Fruit fly (Drosophila melanogaster) Kc167 (cell line): Measurements from ENCODE around the gene woc.

Experiments used
- Myc ChIP-seq: fragments of >200 bp; optimal IDR thresholded peaks from 2 replicates; lab custom pipeline; 2017; ENCODE audit warnings: missing external identifiers
- Sin3A ChIP-seq: fragments of >200 bp; optimal IDR thresholded peaks from 2 replicates; lab custom pipeline; 2018; ENCODE audit warnings: missing external identifiers
- h ChIP-seq: fragments of >200 bp; optimal IDR thresholded peaks from 3 replicates; lab custom pipeline; 2018; ENCODE audit warnings: missing external identifiers
- insv ChIP-seq: fragments of >200 bp; optimal IDR thresholded peaks from 3 replicates; lab custom pipeline; 2018; ENCODE audit warnings: missing external identifiers
- psq ChIP-seq: fragments of >200 bp; optimal IDR thresholded peaks from 2 replicates; lab custom pipeline; 2017; ENCODE audit warnings: missing external identifiers
- ttk ChIP-seq: sonication (Bioruptor generic); optimal IDR thresholded peaks from 2 replicates; lab custom pipeline; 2017; ENCODE audit warnings: missing external identifiers

Gene woc

DNA sequence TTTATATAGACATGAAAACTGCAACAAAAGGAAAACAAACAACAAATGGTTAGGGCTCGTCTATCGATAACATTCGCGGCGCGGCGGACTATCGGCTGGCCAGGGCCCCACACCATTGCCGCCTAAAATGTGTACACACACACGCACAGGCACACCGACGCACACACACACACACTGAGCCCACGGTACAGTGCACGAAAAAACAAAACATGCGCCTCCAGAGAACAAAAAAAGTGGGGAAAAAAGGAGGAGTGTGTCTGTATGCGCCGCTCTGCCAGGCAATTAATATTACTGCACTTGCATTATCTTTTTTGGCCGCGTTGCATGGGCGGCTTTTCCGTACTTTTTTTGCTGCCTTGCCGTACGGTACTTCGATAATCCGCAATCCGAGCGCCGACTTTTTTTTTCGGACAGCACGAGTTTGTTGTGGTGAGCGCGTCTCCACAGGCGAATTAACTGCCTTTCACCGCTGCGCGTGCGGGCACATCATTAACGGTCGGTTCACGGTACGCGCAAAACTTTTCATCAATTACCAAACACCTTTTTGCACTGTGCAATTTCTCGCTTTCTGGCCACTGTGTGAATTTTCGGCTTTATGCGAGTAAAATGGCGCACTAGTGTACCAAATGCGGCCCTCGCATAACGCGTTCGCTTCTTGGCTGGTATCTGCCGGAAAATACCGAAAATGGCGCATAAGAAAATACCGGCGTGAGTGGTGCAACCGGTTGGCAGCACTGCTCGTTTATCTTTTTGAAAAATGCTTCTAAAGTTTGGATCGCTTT lies at the start of gene woc:
TSS of gene woc (minus strand) at position 622 of the 782 bp plus-strand sequence.
- TF ChIP-seq Sin3A (lab: Kevin White, UChicago) (no peak), h (lab: Kevin White, UChicago) (no peak), ttk (no peak), psq (lab: Kevin White, UChicago) (no peak), insv (no peak), Myc (lab: Kevin White, UChicago) (no peak)

DNA sequence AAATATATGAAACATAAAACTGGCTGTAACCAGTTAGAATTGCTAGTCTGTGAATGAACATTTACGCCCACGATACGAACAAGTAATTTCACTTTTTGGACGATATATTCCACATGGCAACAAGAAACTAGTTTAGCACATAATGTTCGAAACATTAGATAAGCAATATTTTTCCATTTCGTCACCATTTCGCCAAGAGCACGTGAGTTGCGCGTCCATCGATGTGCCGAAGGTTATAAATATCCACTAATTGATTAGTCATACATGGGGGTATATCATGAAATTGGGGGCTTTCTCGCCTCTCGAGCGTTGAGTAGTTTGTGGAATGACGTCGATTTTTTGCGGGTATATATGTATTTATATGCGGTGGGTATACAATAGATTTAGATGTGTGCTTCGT lies 30.3 kb upstream of the woc start:
- TF ChIP-seq ttk: no peak
- no peak for TF ChIP-seq psq (lab: Kevin White, UChicago)
- TF ChIP-seq Sin3A (lab: Kevin White, UChicago): no peak
- no peak for TF ChIP-seq h (lab: Kevin White, UChicago)
- TF ChIP-seq Myc (lab: Kevin White, UChicago): no peak
- no peak for TF ChIP-seq insv

DNA sequence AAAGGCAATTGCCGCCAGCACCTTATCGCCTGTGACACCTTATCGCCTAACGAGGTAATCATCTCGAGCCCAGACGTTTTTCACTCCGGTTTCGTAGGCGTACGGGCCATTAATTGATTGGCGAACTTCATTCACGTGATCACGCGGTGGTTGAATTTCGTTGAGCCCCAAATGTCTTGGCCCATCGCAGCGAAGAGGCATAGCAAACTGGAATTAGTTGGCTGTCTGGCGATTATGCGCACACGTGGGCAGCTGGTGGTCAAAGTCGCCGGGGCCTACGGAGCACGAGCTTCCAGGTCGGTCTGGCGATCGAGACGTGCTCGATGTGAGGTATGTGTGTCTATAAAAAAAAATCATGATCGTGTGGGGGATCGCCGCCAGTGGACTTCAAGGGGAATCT lies 29.2 kb upstream of the woc start:
- TF ChIP-seq psq (lab: Kevin White, UChicago) (no peak), Myc (lab: Kevin White, UChicago) (no peak), h (lab: Kevin White, UChicago) (no peak), insv (no peak), Sin3A (lab: Kevin White, UChicago) (no peak), ttk (no peak)

dm6 chr3R:27292159-27292880 lies 28.5 kb upstream of the woc start, which contains the start of gene CG3348:
CG3348 (minus strand) TSS chr3R:27292209.
- TF ChIP-seq insv (no peak), Sin3A (lab: Kevin White, UChicago) (no peak), h (lab: Kevin White, UChicago) (no peak), Myc (lab: Kevin White, UChicago) (no peak), ttk (no peak), psq (lab: Kevin White, UChicago) (no peak)

DNA sequence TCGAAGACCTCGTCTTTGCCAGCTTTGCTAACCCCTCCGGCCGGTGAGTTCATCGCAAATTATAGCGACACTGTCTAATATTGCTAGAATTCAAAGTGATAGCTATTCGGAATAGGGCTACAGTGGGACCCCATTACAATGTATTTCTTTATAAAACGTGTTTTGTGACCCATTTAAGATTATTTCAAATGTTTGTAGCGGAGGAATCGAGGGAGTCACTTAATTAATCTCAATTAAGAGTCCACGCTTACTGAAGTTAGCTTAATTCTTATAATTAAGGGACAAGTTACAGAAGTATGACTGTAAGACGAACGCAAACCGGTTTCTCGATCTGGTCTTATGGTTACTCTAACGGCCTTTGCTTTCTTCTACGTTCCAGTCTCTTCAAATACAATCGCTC lies 25.8 kb upstream of the woc start:
- TF ChIP-seq Sin3A (lab: Kevin White, UChicago) (no peak), Myc (lab: Kevin White, UChicago) (no peak), ttk (no peak), insv (no peak), h (lab: Kevin White, UChicago) (no peak)

- TF ChIP-seq insv: no peak
- peak; percentile 38 for TF ChIP-seq Sin3A (lab: Kevin White, UChicago)
- TF ChIP-seq h (lab: Kevin White, UChicago): no peak
- no peak for TF ChIP-seq ttk
These were observed 24.6 kb upstream of the woc start, which contains the start of the genes bigmax and Hmu for dm6 chr3R:27288202-27289135. bigmax (minus strand) TSS chr3R:27288526. Hmu (plus strand) TSS chr3R:27288769.

dm6 chr3R:27283645-27284044 lies 19.8 kb upstream of the woc start, which contains the start of gene CG3368:
CG3368 (plus strand) TSS chr3R:27283780.
- TF ChIP-seq ttk: no peak
- no peak for TF ChIP-seq psq (lab: Kevin White, UChicago)
- TF ChIP-seq Sin3A (lab: Kevin White, UChicago): no peak

DNA sequence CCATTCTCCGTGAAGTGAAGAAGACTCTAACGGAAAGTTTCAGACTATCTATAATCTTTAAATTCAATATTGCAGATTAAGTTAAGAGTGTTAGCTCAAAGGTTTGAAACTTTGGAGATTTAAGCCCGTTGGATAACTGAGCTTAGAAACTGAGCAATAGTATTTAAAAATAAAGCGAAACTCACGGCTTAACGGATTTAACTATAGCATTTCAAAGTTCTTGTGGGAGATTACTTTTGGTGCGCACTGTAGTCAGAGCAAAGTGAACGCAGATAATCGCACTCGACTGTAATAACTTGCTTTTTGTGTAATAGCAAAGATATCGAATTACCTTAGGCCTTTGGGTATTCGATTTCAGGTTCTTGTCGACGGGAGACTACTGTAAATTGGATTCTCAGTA lies 18.4 kb upstream of the woc start, which contains the start of gene mrt:
TSS of gene mrt (minus strand) at position 376 of the 400 bp plus-strand sequence.
- TF ChIP-seq ttk: no peak
- no peak for TF ChIP-seq h (lab: Kevin White, UChicago)
- TF ChIP-seq Sin3A (lab: Kevin White, UChicago): no peak
- no peak for TF ChIP-seq Myc (lab: Kevin White, UChicago)
- TF ChIP-seq insv: no peak
- TF ChIP-seq psq (lab: Kevin White, UChicago): no peak

DNA sequence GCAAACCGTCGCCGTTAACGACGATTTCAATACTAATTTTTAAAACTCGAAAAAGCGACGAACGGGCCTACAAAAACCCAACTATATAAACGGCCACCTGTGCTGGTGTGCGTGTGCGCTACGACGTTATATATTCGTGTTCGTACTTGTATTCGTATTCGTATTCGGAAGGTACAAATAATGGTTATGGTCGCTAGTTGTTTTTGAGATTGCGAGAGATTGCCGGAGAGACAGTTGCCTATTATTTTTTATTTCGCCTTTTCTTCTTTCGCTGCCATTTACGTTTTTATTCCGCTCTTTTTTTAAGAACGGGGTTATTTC lies 17.9 kb upstream of the woc start:
- TF ChIP-seq ttk (no peak), psq (lab: Kevin White, UChicago) (no peak), Sin3A (lab: Kevin White, UChicago) (no peak), Myc (lab: Kevin White, UChicago) (no peak), h (lab: Kevin White, UChicago) (no peak), insv (no peak)

DNA sequence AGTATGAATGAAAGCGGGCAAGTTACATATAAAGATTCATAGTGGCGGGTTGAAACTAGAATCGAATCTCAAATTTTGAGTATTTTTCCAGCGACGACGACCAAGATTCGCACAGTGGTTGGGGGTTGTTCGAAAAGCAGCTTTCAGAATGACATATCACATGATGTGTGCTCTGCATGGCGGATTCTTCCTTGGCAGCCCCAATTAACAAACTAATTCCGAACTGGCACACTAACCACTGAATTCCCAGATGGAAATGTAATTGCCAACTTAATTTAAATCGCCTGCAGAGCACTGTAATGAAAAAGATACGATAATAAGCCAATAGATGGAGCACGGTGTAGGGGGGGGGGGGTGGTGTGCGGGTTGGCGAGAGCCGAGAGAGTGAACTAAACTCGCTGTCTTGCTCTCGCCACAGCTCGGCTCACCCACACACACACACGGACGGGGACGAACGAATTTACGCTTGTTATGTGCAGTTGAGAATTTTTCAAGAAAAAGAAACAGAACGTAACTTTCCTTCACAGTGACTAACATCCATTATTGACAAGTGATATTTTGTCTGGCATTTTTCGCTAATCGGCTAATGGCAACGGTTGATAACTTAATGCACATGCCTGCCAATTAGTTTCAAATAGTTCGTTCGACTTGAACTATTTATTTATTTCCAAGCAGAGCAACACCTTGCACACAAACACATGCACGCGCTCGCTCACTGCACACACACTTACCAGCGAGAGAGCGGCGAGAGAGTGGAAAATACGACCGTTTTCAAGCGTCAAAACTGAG lies 17.4 kb upstream of the woc start:
- no peak for TF ChIP-seq insv
- no peak for TF ChIP-seq psq (lab: Kevin White, UChicago)
- no peak for TF ChIP-seq Myc (lab: Kevin White, UChicago)
- TF ChIP-seq h (lab: Kevin White, UChicago): no peak
- TF ChIP-seq ttk: no peak
- TF ChIP-seq Sin3A (lab: Kevin White, UChicago): no peak

- TF ChIP-seq h (lab: Kevin White, UChicago) (no peak), ttk (peak; percentile 97)
These were observed 15.6 kb upstream of the woc start for dm6 chr3R:27279478-27279877.
